Worm (Caenorhabditis elegans) whole organism, midembryonic: ENCODE measurements around the gene C04A2.15.

Experiments
- flt-1 ChIP-seq: fragments of 200-800 bp; sonication (Bioruptor generic); IDR thresholded peaks from 2 replicates; pipeline ENCODE4 v1.3.6; 2022; ENCODE audit warnings: missing genetic modification characterization, missing compliant biosample characterization
- klf-2 ChIP-seq: fragments of 200-800 bp; sonication (Bioruptor generic); conservative IDR thresholded peaks from 2 replicates; pipeline ENCODE4 v1.3.6; 2022; ENCODE audit warnings: missing genetic modification reagents, missing genetic modification characterization, missing compliant biosample characterization
- tab-1 ChIP-seq: fragments of 200-800 bp; sonication (Bioruptor generic); IDR thresholded peaks from 2 replicates; pipeline ENCODE4 v1.3.6; 2022; ENCODE audit warnings: missing genetic modification characterization, missing compliant biosample characterization
- ztf-23 ChIP-seq: fragments of 200-800 bp; sonication (Bioruptor generic); IDR thresholded peaks from 2 replicates; pipeline ENCODE4 v1.3.6; 2022; ENCODE audit warnings: missing genetic modification reagents, missing genetic modification characterization, missing compliant biosample characterization

- TF ChIP-seq klf-2 (GFP tag; lab: Robert Waterston, UW): no peak
- TF ChIP-seq flt-1 (GFP tag; lab: Robert Waterston, UW): no peak
- no peak for TF ChIP-seq tab-1 (GFP tag; lab: Robert Waterston, UW)
- no peak for TF ChIP-seq ztf-23 (GFP tag; lab: Robert Waterston, UW)
These were observed 24.9 kb downstream of the C04A2.15 start, which contains the start of gene slc-36.5 for ce11 chrII:6876957-6877356.
